Fruit fly (Drosophila melanogaster): ENCODE measurements around the gene Nup133.

dm6 chr3R:22667959-22668316 is 22.5 kb upstream of the Nup133 start:
- TF ChIP-seq psq (optimal IDR thresholded peaks at IDR 0.05) (no peak), Dll (optimal IDR thresholded peaks at IDR 0.05) (no peak), pan (optimal IDR thresholded peaks at IDR 0.05) (no peak), usp (GFP tag; optimal IDR thresholded peaks at IDR 0.05) (no peak), CG8478 (optimal IDR thresholded peaks at IDR 0.05) (no peak), EcR (GFP tag; optimal IDR thresholded peaks at IDR 0.05) (no peak)
